Fruit fly (Drosophila melanogaster) whole organism: ENCODE measurements around the gene CG5070.

Source experiments
- pan ChIP-seq: fragments of >200 bp; optimal IDR thresholded peaks from 2 replicates; lab custom pipeline; 2017
- psq ChIP-seq: fragments of >200 bp; optimal IDR thresholded peaks from 2 replicates; lab custom pipeline; 2017

DNA sequence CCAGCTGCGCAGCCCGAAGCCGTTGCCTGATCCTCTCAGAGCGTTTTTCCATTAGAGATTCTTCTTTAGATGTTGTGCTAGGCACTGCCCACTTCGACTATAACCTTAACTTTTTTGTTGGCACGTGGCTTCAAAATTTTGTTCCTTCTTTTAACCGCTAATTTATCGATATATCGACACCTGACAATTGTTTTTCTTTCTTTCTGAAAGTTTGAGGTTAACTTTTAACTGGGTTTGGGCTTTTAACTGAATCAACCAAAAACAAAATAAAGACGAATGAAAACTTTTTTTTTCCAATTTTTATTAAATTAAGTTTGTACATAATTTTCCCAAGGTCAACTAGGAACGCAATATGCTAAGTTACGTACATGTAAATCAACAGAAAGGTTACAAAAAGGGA is 44.0 kb downstream of the CG5070 start, which contains the start of gene CG42854:
- TF ChIP-seq pan (lab: Kevin White, UChicago) (no peak), psq (no peak)
